Worm (Caenorhabditis elegans) whole organism, young adult: ENCODE results near the gene let-765.

ENCODE experiments used
- B0019.2 ChIP-seq: fragments of 200-800 bp; sonication (Bioruptor generic); conservative IDR thresholded peaks from 2 replicates; pipeline ENCODE4 v1.3.6; 2022; ENCODE audit warnings: missing genetic modification reagents, missing genetic modification characterization, missing compliant biosample characterization
- B0035.1 ChIP-seq: sonication (generic microtip); optimal IDR thresholded peaks from 2 replicates; lab custom pipeline; 2016; ENCODE audit warnings: missing genetic modification characterization, mild to moderate bottlenecking, missing compliant biosample characterization, missing genotype, missing genetic modification reagents
- C06A6.2 ChIP-seq: fragments of 200-800 bp; sonication (Bioruptor generic); conservative IDR thresholded peaks from 2 replicates; pipeline ENCODE4 v1.3.6; 2022; ENCODE audit warnings: missing genetic modification characterization, missing compliant biosample characterization
- C17E4.6 ChIP-seq: fragments of 200-800 bp; sonication (Bioruptor generic); IDR thresholded peaks from 2 replicates; pipeline ENCODE4 v1.3.6; 2022; ENCODE audit warnings: missing genetic modification reagents, missing genetic modification characterization, missing compliant biosample characterization
- F10E7.11 ChIP-seq: sonication (generic microtip); optimal IDR thresholded peaks from 2 replicates; lab custom pipeline; 2017; ENCODE audit warnings: mild to moderate bottlenecking, missing genetic modification characterization, moderate library complexity, missing compliant biosample characterization
- F33H1.4 ChIP-seq: fragments of 200-800 bp; sonication (Bioruptor generic); IDR thresholded peaks from 2 replicates; pipeline ENCODE4 v1.3.6; 2022; ENCODE audit warnings: missing genetic modification reagents, missing genetic modification characterization, missing compliant biosample characterization
- F55B11.4 ChIP-seq: sonication (generic microtip); optimal IDR thresholded peaks from 2 replicates; lab custom pipeline; 2016; ENCODE audit warnings: missing compliant biosample characterization, missing genetic modification characterization, borderline replicate concordance; ENCODE audit not compliant: insufficient read depth
- K11D2.4 ChIP-seq: fragments of 200-800 bp; sonication (Bioruptor generic); IDR thresholded peaks from 2 replicates; pipeline ENCODE4 v1.3.6; 2022; ENCODE audit warnings: missing genetic modification reagents, missing genetic modification characterization, missing compliant biosample characterization
- Y53F4B.3 ChIP-seq: fragments of 200-800 bp; sonication (Bioruptor generic); IDR thresholded peaks from 2 replicates; pipeline ENCODE4 v1.3.6; 2022; ENCODE audit warnings: missing genetic modification reagents, missing genetic modification characterization, missing compliant biosample characterization
- Y95B8A.8 ChIP-seq: fragments of 200-800 bp; sonication (Bioruptor generic); IDR thresholded peaks from 2 replicates; pipeline ENCODE4 v1.3.6; 2022; ENCODE audit warnings: missing genetic modification reagents, missing genetic modification characterization, missing compliant biosample characterization
- ZK185.1 ChIP-seq: sonication (generic microtip); optimal IDR thresholded peaks from 2 replicates; lab custom pipeline; 2016; ENCODE audit warnings: mild to moderate bottlenecking, missing genetic modification characterization, missing compliant biosample characterization; ENCODE audit not compliant: poor library complexity, severe bottlenecking
- akir-1 ChIP-seq: fragments of 200-800 bp; sonication (Bioruptor generic); optimal IDR thresholded peaks from 2 replicates; lab custom pipeline; 2018; ENCODE audit warnings: mild to moderate bottlenecking, missing genetic modification characterization, moderate library complexity, missing compliant biosample characterization
- ama-1 ChIP-seq, 3 experiments: fragments of 150-350 bp in 1 of 3; sonication (generic microtip) in 2 of 3; optimal IDR thresholded peaks; 2 replicates each; lab custom pipeline; 2014 to 2018; ENCODE audit warnings: missing biosample characterization in 2 of 3, missing genetic modification characterization in 2 of 3, missing genetic modification reagents in 2 of 3
- aptf-3 ChIP-seq: fragments of 200-800 bp; sonication (Bioruptor generic); IDR thresholded peaks from 2 replicates; pipeline ENCODE4 v1.3.6; 2022; ENCODE audit warnings: missing genetic modification characterization, missing compliant biosample characterization
- athp-1 ChIP-seq: sonication (generic microtip); optimal IDR thresholded peaks from 2 replicates; lab custom pipeline; 2017; ENCODE audit warnings: mild to moderate bottlenecking, missing genetic modification characterization, missing compliant biosample characterization
- bed-2 ChIP-seq: fragments of 200-800 bp; sonication (Bioruptor generic); IDR thresholded peaks from 2 replicates; pipeline ENCODE4 v1.3.6; 2022; ENCODE audit warnings: missing genetic modification reagents, missing genetic modification characterization, missing compliant biosample characterization
- cebp-1 ChIP-seq, 2 experiments: fragments of 200-800 bp in 1 of 2; sonication (Bioruptor generic) in 1 of 2; sonication (generic microtip) in 1 of 2; IDR thresholded peaks in 1 of 2; optimal IDR thresholded peaks in 1 of 2; 2 replicates each; pipeline versions ENCODE4 v1.3.6 to Lab custom; 2017 to 2022; ENCODE audit warnings: missing compliant biosample characterization in 2 of 2, missing genetic modification characterization in 2 of 2, mild to moderate bottlenecking in 1 of 2, missing genetic modification reagents in 1 of 2, moderate library complexity in 1 of 2
- ceh-100 ChIP-seq: fragments of 200-800 bp; sonication (Bioruptor generic); IDR thresholded peaks from 2 replicates; pipeline ENCODE4 v1.3.6; 2022; ENCODE audit warnings: missing genetic modification reagents, missing genetic modification characterization, missing compliant biosample characterization
- ceh-27 ChIP-seq: fragments of 200-800 bp; sonication (Bioruptor generic); optimal IDR thresholded peaks from 2 replicates; lab custom pipeline; 2018; ENCODE audit warnings: mild to moderate bottlenecking, missing genetic modification characterization, moderate library complexity, missing compliant biosample characterization
- ceh-58 ChIP-seq: fragments of 200-800 bp; sonication (Bioruptor generic); IDR thresholded peaks from 2 replicates; pipeline ENCODE4 v1.3.6; 2022; ENCODE audit warnings: missing genetic modification characterization, missing compliant biosample characterization
- ceh-79 ChIP-seq: sonication (generic microtip); optimal IDR thresholded peaks from 2 replicates; lab custom pipeline; 2017; ENCODE audit warnings: mild to moderate bottlenecking, missing genetic modification characterization, missing compliant biosample characterization
- dox-1 ChIP-seq: fragments of 200-800 bp; sonication (Bioruptor generic); IDR thresholded peaks from 2 replicates; pipeline ENCODE4 v1.3.6; 2022; ENCODE audit warnings: missing genetic modification reagents, missing genetic modification characterization, missing compliant biosample characterization
- dpl-1 ChIP-seq: fragments of 150-350 bp; optimal IDR thresholded peaks from 2 replicates; lab custom pipeline; 2014; ENCODE audit warnings: missing biosample characterization, missing genetic modification reagents, missing genetic modification characterization
- ekl-4 ChIP-seq: fragments of 200-800 bp; sonication (Bioruptor generic); IDR thresholded peaks from 2 replicates; pipeline ENCODE4 v1.3.6; 2022; ENCODE audit warnings: missing genetic modification reagents, missing genetic modification characterization, missing compliant biosample characterization
- ets-4 ChIP-seq: fragments of 200-800 bp; sonication (Bioruptor generic); optimal IDR thresholded peaks from 2 replicates; lab custom pipeline; 2018; ENCODE audit warnings: mild to moderate bottlenecking, missing genetic modification characterization, missing compliant biosample characterization
- him-1 ChIP-seq: sonication (generic microtip); optimal IDR thresholded peaks from 2 replicates; lab custom pipeline; 2016; ENCODE audit warnings: missing genotype, missing genetic modification reagents, missing genetic modification characterization, missing compliant biosample characterization
- hmg-1.2 ChIP-seq: fragments of 200-800 bp; sonication (Bioruptor generic); IDR thresholded peaks from 2 replicates; pipeline ENCODE4 v1.3.6; 2022; ENCODE audit warnings: missing genetic modification reagents, missing genetic modification characterization, missing compliant biosample characterization
- hrde-1 ChIP-seq: sonication (generic microtip); optimal IDR thresholded peaks from 2 replicates; lab custom pipeline; 2016; ENCODE audit warnings: missing genetic modification characterization, mild to moderate bottlenecking, missing compliant biosample characterization, moderate library complexity, missing genotype, missing genetic modification reagents, borderline replicate concordance
- hsf-1 ChIP-seq: fragments of 200-800 bp; sonication (Bioruptor generic); IDR thresholded peaks from 2 replicates; pipeline ENCODE4 v1.3.6; 2022; ENCODE audit warnings: missing genetic modification reagents, missing genetic modification characterization, missing compliant biosample characterization
- let-526 ChIP-seq: fragments of 200-800 bp; sonication (Bioruptor generic); IDR thresholded peaks from 2 replicates; pipeline ENCODE4 v1.3.6; 2022; ENCODE audit warnings: missing genetic modification reagents, missing genetic modification characterization, missing compliant biosample characterization
- lin-40 ChIP-seq: sonication (generic microtip); optimal IDR thresholded peaks from 2 replicates; lab custom pipeline; 2016; ENCODE audit warnings: missing genetic modification characterization, mild to moderate bottlenecking, missing compliant biosample characterization, missing genotype, missing genetic modification reagents
- lir-1 ChIP-seq: fragments of 200-800 bp; sonication (Bioruptor generic); conservative IDR thresholded peaks from 2 replicates; pipeline ENCODE4 v1.3.6; 2022; ENCODE audit warnings: missing genetic modification reagents, missing genetic modification characterization, missing compliant biosample characterization
- lsl-1 ChIP-seq: fragments of 200-800 bp; sonication (Bioruptor generic); optimal IDR thresholded peaks from 2 replicates; lab custom pipeline; 2018; ENCODE audit warnings: mild to moderate bottlenecking, missing genetic modification characterization, moderate library complexity, missing compliant biosample characterization
- lsy-27 ChIP-seq: sonication (generic microtip); optimal IDR thresholded peaks from 2 replicates; lab custom pipeline; 2017; ENCODE audit warnings: missing genetic modification characterization, mild to moderate bottlenecking, missing compliant biosample characterization, antibody characterized with exemption, missing genotype, borderline replicate concordance; ENCODE audit not compliant: insufficient read depth
- nhr-120 ChIP-seq: fragments of 200-800 bp; sonication (Bioruptor generic); IDR thresholded peaks from 2 replicates; pipeline ENCODE4 v1.3.6; 2022; ENCODE audit warnings: missing genetic modification characterization, missing compliant biosample characterization
- nhr-179 ChIP-seq: sonication (generic microtip); optimal IDR thresholded peaks from 2 replicates; lab custom pipeline; 2016; ENCODE audit warnings: mild to moderate bottlenecking, missing genetic modification characterization, missing compliant biosample characterization
- nhr-80 ChIP-seq: sonication (generic microtip); optimal IDR thresholded peaks from 2 replicates; lab custom pipeline; 2016; ENCODE audit warnings: missing genetic modification characterization, missing compliant biosample characterization
- nhr-90 ChIP-seq: sonication (generic microtip); optimal IDR thresholded peaks from 2 replicates; lab custom pipeline; 2016; ENCODE audit warnings: missing genotype, mild to moderate bottlenecking, missing genetic modification characterization, missing compliant biosample characterization
- rcor-1 ChIP-seq: fragments of 200-800 bp; sonication (Bioruptor generic); IDR thresholded peaks from 2 replicates; pipeline ENCODE4 v1.3.6; 2022; ENCODE audit warnings: missing genetic modification reagents, missing genetic modification characterization, missing compliant biosample characterization
- tbx-9 ChIP-seq: sonication (generic microtip); optimal IDR thresholded peaks from 2 replicates; lab custom pipeline; 2016; ENCODE audit warnings: borderline replicate concordance, missing genetic modification characterization, inconsistent platforms, missing compliant biosample characterization
- tlf-1 ChIP-seq: fragments of 200-800 bp; sonication (Bioruptor generic); optimal IDR thresholded peaks from 2 replicates; lab custom pipeline; 2018; ENCODE audit warnings: mild to moderate bottlenecking, missing genetic modification characterization, missing compliant biosample characterization
- unc-62 ChIP-seq: fragments of 150-350 bp; optimal IDR thresholded peaks from 2 replicates; lab custom pipeline; 2014; ENCODE audit warnings: missing biosample characterization, missing genetic modification reagents, missing genetic modification characterization
- xnd-1 ChIP-seq: sonication (generic microtip); optimal IDR thresholded peaks from 2 replicates; lab custom pipeline; 2016; ENCODE audit warnings: missing genotype, missing genetic modification reagents, missing genetic modification characterization, missing compliant biosample characterization
- zim-3 ChIP-seq: sonication (generic microtip); optimal IDR thresholded peaks from 2 replicates; lab custom pipeline; 2017; ENCODE audit warnings: mild to moderate bottlenecking, missing genetic modification characterization, moderate library complexity, missing compliant biosample characterization
- ztf-18 ChIP-seq: sonication (generic microtip); optimal IDR thresholded peaks from 2 replicates; lab custom pipeline; 2016; ENCODE audit warnings: missing genotype, mild to moderate bottlenecking, missing genetic modification characterization, missing compliant biosample characterization
- ztf-26 ChIP-seq: sonication (generic microtip); optimal IDR thresholded peaks from 2 replicates; lab custom pipeline; 2017; ENCODE audit warnings: missing genetic modification characterization, missing compliant biosample characterization
- ztf-28 ChIP-seq: fragments of 200-800 bp; sonication (Bioruptor generic); IDR thresholded peaks from 2 replicates; pipeline ENCODE4 v1.3.6; 2022; ENCODE audit warnings: missing genetic modification reagents, missing genetic modification characterization, missing compliant biosample characterization
- ztf-3 ChIP-seq: fragments of 200-800 bp; sonication (Bioruptor generic); optimal IDR thresholded peaks from 2 replicates; lab custom pipeline; 2018; ENCODE audit warnings: mild to moderate bottlenecking, missing genetic modification characterization, missing compliant biosample characterization

Gene let-765

DNA sequence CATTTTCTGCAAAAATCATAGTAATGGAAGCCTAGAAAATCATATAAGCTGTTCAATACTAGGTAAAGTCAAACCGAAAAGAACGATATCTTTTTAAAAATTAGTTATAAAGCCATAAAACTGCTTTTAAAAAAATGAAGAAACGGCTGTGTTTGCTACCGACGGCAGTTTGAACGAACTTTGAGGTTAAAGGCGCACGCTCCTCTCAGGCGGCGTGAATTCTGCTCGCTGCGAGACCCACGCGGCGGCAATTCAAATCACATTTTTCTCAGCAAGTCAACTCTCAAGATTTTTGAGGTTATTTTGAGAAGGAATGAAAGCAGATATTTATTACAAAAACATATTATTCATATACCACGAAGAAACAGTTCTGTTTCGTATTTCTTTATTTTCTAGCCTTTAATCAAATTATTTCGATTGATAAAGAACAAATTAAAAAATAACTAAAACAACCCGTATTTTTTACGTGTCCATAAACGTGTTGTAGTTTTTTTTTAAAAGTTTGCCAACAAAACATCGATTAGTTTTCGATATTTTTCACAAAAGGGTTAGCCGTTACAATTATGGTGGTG lies 7.2 kb upstream of the let-765 start, which contains the start of the genes mdh-2 and F20H11.4 (continued):
- TF ChIP-seq bed-2 (GFP tag; lab: Robert Waterston, UW) (no peak), nhr-80 (tag; lab: Kevin White, UChicago) (peak; percentile 38), ZK185.1 (tag; lab: Kevin White, UChicago) (peak; percentile 57), unc-62 (GFP tag; lab: Kevin White, UChicago) (no peak), hmg-1.2 (GFP tag; lab: Robert Waterston, UW) (no peak; the same call in 1 of the 2 replicates), hrde-1 (tag; lab: Kevin White, UChicago) (no peak), ekl-4 (GFP tag; lab: Robert Waterston, UW) (no peak), ceh-27 (GFP tag; lab: Kevin White, UChicago) (peak; percentile 50), C17E4.6 (GFP tag; lab: Robert Waterston, UW) (no peak), F55B11.4 (no peak), ztf-18 (tag; lab: Kevin White, UChicago) (peak; percentile 25), cebp-1 (GFP tag; IDR thresholded peaks at IDR 0.05; lab: Robert Waterston, UW) (no peak), cebp-1 (tag; optimal IDR thresholded peaks at IDR 0.05; lab: Kevin White, UChicago) (no peak), tbx-9 (tag; lab: Kevin White, UChicago) (no peak), tlf-1 (GFP tag; lab: Kevin White, UChicago) (peak; percentile 37), athp-1 (tag; lab: Kevin White, UChicago) (no peak), ztf-3 (GFP tag; lab: Kevin White, UChicago) (no peak), K11D2.4 (GFP tag; lab: Robert Waterston, UW) (no peak), hsf-1 (no peak), him-1 (no peak), F10E7.11 (tag; lab: Kevin White, UChicago) (no peak), aptf-3 (no peak), ceh-58 (GFP tag; lab: Robert Waterston, UW) (no peak), akir-1 (no peak), B0035.1 (tag; lab: Kevin White, UChicago) (no peak), nhr-90 (no peak), ztf-26 (no peak), dox-1 (GFP tag; lab: Robert Waterston, UW) (no peak; the same call in 1 of the 2 replicates), nhr-179 (tag; lab: Kevin White, UChicago) (no peak), lsy-27 (tag; lab: Kevin White, UChicago) (no peak), dpl-1 (GFP tag; lab: Kevin White, UChicago) (peak; percentile 91), lsl-1 (peak; percentile 62), C06A6.2 (GFP tag; lab: Robert Waterston, UW) (no peak), ceh-79 (tag; lab: Kevin White, UChicago) (no peak), rcor-1 (GFP tag; lab: Robert Waterston, UW) (no peak), nhr-120 (GFP tag; lab: Robert Waterston, UW) (no peak), ama-1 (optimal IDR thresholded peaks at IDR 0.05; lab: Kevin White, UChicago) (no peak), ama-1 (GFP tag; optimal IDR thresholded peaks at IDR 0.05; lab: Kevin White, UChicago) (no peak), let-526 (GFP tag; lab: Robert Waterston, UW) (no peak), xnd-1 (tag; lab: Kevin White, UChicago) (peak; percentile 16), zim-3 (tag; lab: Kevin White, UChicago) (no peak), ceh-100 (GFP tag; lab: Robert Waterston, UW) (no peak), Y53F4B.3 (GFP tag; lab: Robert Waterston, UW) (no peak), ets-4 (GFP tag; lab: Kevin White, UChicago) (no peak), B0019.2 (no peak), Y95B8A.8 (GFP tag; lab: Robert Waterston, UW) (no peak), F33H1.4 (GFP tag; lab: Robert Waterston, UW) (peak; percentile 92), lin-40 (tag; lab: Kevin White, UChicago) (peak; percentile 37), lir-1 (no peak), ztf-28 (GFP tag; lab: Robert Waterston, UW) (no peak)
